Worm (Caenorhabditis elegans) whole organism, L2 larva: ENCODE results near the gene T20B3.1.

Experiments used
- C34F6.9 ChIP-seq: fragments of 150-350 bp; optimal IDR thresholded peaks from 2 replicates; lab custom pipeline; 2014; ENCODE audit warnings: missing biosample characterization, missing genetic modification characterization
- F13H6.1 ChIP-seq: sonication (generic microtip); optimal IDR thresholded peaks from 2 replicates; lab custom pipeline; 2016; ENCODE audit warnings: missing genetic modification characterization, missing compliant biosample characterization
- R02D3.7 ChIP-seq: fragments of 150-350 bp; optimal IDR thresholded peaks from 2 replicates; lab custom pipeline; 2014; ENCODE audit warnings: missing biosample characterization, missing genetic modification characterization
- Y55F3AM.14 ChIP-seq: fragments of 200-800 bp; sonication (Bioruptor generic); optimal IDR thresholded peaks from 2 replicates; lab custom pipeline; 2018; ENCODE audit warnings: mild to moderate bottlenecking, missing genetic modification characterization, missing compliant biosample characterization
- alr-1 ChIP-seq: fragments of 150-350 bp; optimal IDR thresholded peaks from 2 replicates; lab custom pipeline; 2014; ENCODE audit warnings: missing biosample characterization, missing genetic modification characterization
- aly-2 ChIP-seq: fragments of 150-350 bp; optimal IDR thresholded peaks from 2 replicates; lab custom pipeline; 2014; ENCODE audit warnings: missing biosample characterization, missing genetic modification characterization
- ama-1 ChIP-seq: fragments of 150-350 bp; optimal IDR thresholded peaks from 2 replicates; lab custom pipeline; 2018; ENCODE audit warnings: inconsistent platforms
- blmp-1 ChIP-seq: sonication (generic microtip); optimal IDR thresholded peaks from 2 replicates; lab custom pipeline; 2017; ENCODE audit warnings: missing genetic modification characterization, mild to moderate bottlenecking, missing compliant biosample characterization, antibody characterized with exemption, moderate library complexity; ENCODE audit not compliant: insufficient read depth
- crh-2 ChIP-seq: sonication (generic microtip); optimal IDR thresholded peaks from 2 replicates; lab custom pipeline; 2017; ENCODE audit warnings: missing biosample characterization, missing genetic modification characterization
- dmd-4 ChIP-seq: sonication (generic microtip); optimal IDR thresholded peaks from 2 replicates; lab custom pipeline; 2017; ENCODE audit warnings: missing biosample characterization, missing genetic modification characterization
- egl-27 ChIP-seq: sonication (generic microtip); optimal IDR thresholded peaks from 3 replicates; lab custom pipeline; 2017; ENCODE audit warnings: missing biosample characterization, missing genetic modification reagents, missing genetic modification characterization
- elt-1 ChIP-seq: fragments of 150-350 bp; optimal IDR thresholded peaks from 2 replicates; lab custom pipeline; 2014; ENCODE audit warnings: missing biosample characterization, missing genetic modification characterization
- elt-3 ChIP-seq: sonication (generic microtip); optimal IDR thresholded peaks from 2 replicates; lab custom pipeline; 2017; ENCODE audit warnings: missing biosample characterization, missing genetic modification characterization
- fos-1 ChIP-seq: fragments of 150-350 bp; optimal IDR thresholded peaks from 2 replicates; lab custom pipeline; 2014; ENCODE audit warnings: missing biosample characterization, missing genetic modification characterization
- gmeb-1 ChIP-seq: fragments of 150-350 bp; optimal IDR thresholded peaks from 2 replicates; lab custom pipeline; 2014; ENCODE audit warnings: missing biosample characterization, missing genetic modification characterization
- lin-13 ChIP-seq: fragments of 150-350 bp; optimal IDR thresholded peaks from 2 replicates; lab custom pipeline; 2014; ENCODE audit warnings: missing biosample characterization, missing genetic modification reagents, missing genetic modification characterization
- lin-39 ChIP-seq: fragments of 150-350 bp; optimal IDR thresholded peaks from 2 replicates; lab custom pipeline; 2014; ENCODE audit warnings: missing biosample characterization, missing genetic modification reagents, missing genetic modification characterization
- lsy-2 ChIP-seq, 2 experiments: fragments of 150-350 bp in 1 of 2; sonication (generic microtip) in 1 of 2; optimal IDR thresholded peaks; 2 replicates each; lab custom pipeline; 2014 to 2017; ENCODE audit warnings: missing biosample characterization in 2 of 2, missing genetic modification characterization in 2 of 2
- mbf-1 ChIP-seq: sonication (generic microtip); optimal IDR thresholded peaks from 2 replicates; lab custom pipeline; 2017; ENCODE audit warnings: missing biosample characterization, missing genetic modification characterization
- nhr-10 ChIP-seq: sonication (generic microtip); optimal IDR thresholded peaks from 2 replicates; lab custom pipeline; 2017; ENCODE audit warnings: missing biosample characterization, missing genetic modification characterization
- nhr-11 ChIP-seq: fragments of 150-350 bp; optimal IDR thresholded peaks from 2 replicates; lab custom pipeline; 2014; ENCODE audit warnings: missing biosample characterization, missing genetic modification characterization
- nhr-12 ChIP-seq: fragments of 150-350 bp; optimal IDR thresholded peaks from 2 replicates; lab custom pipeline; 2014; ENCODE audit warnings: missing biosample characterization, missing genetic modification characterization
- nhr-129 ChIP-seq: fragments of 150-350 bp; optimal IDR thresholded peaks from 2 replicates; lab custom pipeline; 2014; ENCODE audit warnings: missing biosample characterization, missing genetic modification characterization
- nhr-21 ChIP-seq: fragments of 150-350 bp; optimal IDR thresholded peaks from 2 replicates; lab custom pipeline; 2014; ENCODE audit warnings: missing biosample characterization, missing genetic modification characterization
- nhr-23 ChIP-seq: fragments of 150-350 bp; optimal IDR thresholded peaks from 2 replicates; lab custom pipeline; 2014; ENCODE audit warnings: missing biosample characterization, missing genetic modification reagents, missing genetic modification characterization
- nhr-237 ChIP-seq: fragments of 150-350 bp; optimal IDR thresholded peaks from 2 replicates; lab custom pipeline; 2014; ENCODE audit warnings: missing biosample characterization, missing genetic modification characterization
- nhr-6 ChIP-seq: fragments of 150-350 bp; optimal IDR thresholded peaks from 2 replicates; lab custom pipeline; 2014; ENCODE audit warnings: missing biosample characterization, missing genetic modification characterization
- nhr-77 ChIP-seq: fragments of 150-350 bp; optimal IDR thresholded peaks from 2 replicates; lab custom pipeline; 2014; ENCODE audit warnings: missing biosample characterization, missing genetic modification characterization
- sem-4 ChIP-seq: fragments of 150-350 bp; optimal IDR thresholded peaks from 2 replicates; lab custom pipeline; 2014; ENCODE audit warnings: missing biosample characterization, missing genetic modification reagents, missing genetic modification characterization
- skn-1 ChIP-seq: sonication (generic microtip); optimal IDR thresholded peaks from 2 replicates; lab custom pipeline; 2017; ENCODE audit warnings: missing biosample characterization, missing genetic modification characterization
- sma-3 ChIP-seq: sonication (generic microtip); optimal IDR thresholded peaks from 2 replicates; lab custom pipeline; 2016; ENCODE audit warnings: missing genetic modification reagents, missing genetic modification characterization, missing compliant biosample characterization
- sma-9 ChIP-seq, 2 experiments: fragments of 150-350 bp in 1 of 2; sonication (generic microtip) in 1 of 2; optimal IDR thresholded peaks; 2 replicates each; lab custom pipeline; 2014 to 2016; ENCODE audit warnings: missing genetic modification characterization in 2 of 2, mild to moderate bottlenecking in 1 of 2, missing biosample characterization in 1 of 2, missing compliant biosample characterization in 1 of 2, missing genetic modification reagents in 1 of 2, moderate library complexity in 1 of 2
- unc-39 ChIP-seq: fragments of 150-350 bp; optimal IDR thresholded peaks from 2 replicates; lab custom pipeline; 2014; ENCODE audit warnings: missing biosample characterization, missing genetic modification characterization
- unc-55 ChIP-seq: fragments of 150-350 bp; sonication (generic microtip); optimal IDR thresholded peaks from 3 replicates; lab custom pipeline; 2014; ENCODE audit warnings: missing biosample characterization, missing genetic modification reagents, missing genetic modification characterization
- unc-62 ChIP-seq: fragments of 150-350 bp; optimal IDR thresholded peaks from 2 replicates; lab custom pipeline; 2014; ENCODE audit warnings: missing biosample characterization, missing genetic modification reagents, missing genetic modification characterization
- zag-1 ChIP-seq: fragments of 150-350 bp; optimal IDR thresholded peaks from 2 replicates; lab custom pipeline; 2014; ENCODE audit warnings: missing biosample characterization, missing genetic modification characterization
- ztf-1 ChIP-seq: fragments of 200-800 bp; sonication (Bioruptor generic); conservative IDR thresholded peaks from 2 replicates; pipeline ENCODE4 v1.3.6; 2022; ENCODE audit warnings: missing genetic modification characterization, missing compliant biosample characterization
- ztf-11 ChIP-seq: sonication (generic microtip); optimal IDR thresholded peaks from 2 replicates; lab custom pipeline; 2017; ENCODE audit warnings: missing biosample characterization, missing genetic modification characterization
- ztf-4 ChIP-seq: fragments of 150-350 bp; optimal IDR thresholded peaks from 2 replicates; lab custom pipeline; 2014; ENCODE audit warnings: missing biosample characterization, missing genetic modification characterization

The T20B3.1 gene

DNA sequence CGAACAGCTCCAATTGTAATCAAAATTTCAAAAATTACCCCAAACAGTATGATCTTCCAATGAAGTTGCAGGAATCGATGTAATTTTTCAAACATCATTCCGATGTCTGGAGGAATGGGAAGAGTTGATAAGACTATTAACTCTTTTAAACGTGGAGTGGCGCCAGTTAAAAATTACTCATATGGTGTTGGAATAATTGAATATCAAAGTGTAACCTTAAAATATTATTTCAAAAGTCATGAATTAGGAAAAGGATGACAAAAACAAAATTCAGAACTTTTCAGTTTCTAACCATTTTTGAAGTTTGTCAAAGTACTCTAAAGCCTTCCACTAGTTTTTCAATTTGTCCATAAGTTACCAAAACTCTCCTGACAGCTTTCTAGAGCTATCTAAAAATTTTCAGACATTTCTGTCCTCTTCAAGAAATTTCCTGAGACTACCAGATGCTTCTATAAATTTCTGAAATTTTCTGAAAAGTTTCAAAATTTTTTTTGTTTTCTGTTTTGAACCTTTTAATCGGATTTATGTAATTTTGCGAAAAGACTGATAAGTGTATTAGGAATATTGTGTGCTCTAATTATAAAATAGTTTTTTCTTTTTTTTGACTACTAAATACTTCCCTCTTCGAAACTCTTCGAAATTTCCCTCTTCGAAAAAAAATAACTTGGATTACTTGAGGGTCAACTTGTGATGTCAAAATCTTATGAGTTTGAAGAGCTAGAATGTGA is 38.8 kb downstream of the T20B3.1 start, which contains the start of the genes clec-35 and clec-27:
TSS of gene clec-35 (minus strand) at position 101 of the 728 bp plus-strand sequence.
TSS of gene clec-27 (plus strand) at position 678 of the 728 bp plus-strand sequence.
- TF ChIP-seq nhr-129 (tag; lab: Kevin White, UChicago) (no peak), nhr-10 (tag; lab: Kevin White, UChicago) (no peak), sma-3 (GFP tag; lab: Kevin White, UChicago) (no peak), R02D3.7 (tag; lab: Kevin White, UChicago) (no peak)

DNA sequence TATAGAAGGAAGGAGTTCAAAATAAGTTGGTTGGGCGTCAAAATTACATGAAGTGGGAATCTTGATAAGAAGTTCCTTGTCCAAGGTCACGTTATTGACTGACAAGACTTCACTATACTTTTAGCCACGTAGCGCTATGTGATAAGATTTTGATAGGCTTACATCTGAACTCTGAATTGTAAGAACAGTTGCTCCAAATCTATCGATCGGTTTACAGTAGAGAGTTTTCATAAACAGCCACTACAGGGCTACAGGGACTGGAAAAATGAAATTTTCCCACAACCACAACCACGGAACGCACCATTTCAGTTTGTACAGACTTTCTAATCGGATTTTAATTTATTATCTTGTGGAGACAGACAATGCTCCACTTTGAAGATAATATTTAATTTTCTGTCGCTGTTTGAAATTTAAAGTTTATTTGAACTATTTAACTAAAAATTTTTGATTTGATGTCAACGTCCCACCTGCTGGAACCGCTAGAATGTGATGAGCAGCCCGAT is 42.7 kb downstream of the T20B3.1 start, which contains the start of the genes clec-31 and clec-22:
TSS of gene clec-31 (minus strand) at position 101 of the 503 bp plus-strand sequence.
TSS of gene clec-22 (plus strand) at position 453 of the 503 bp plus-strand sequence.
- no peak for TF ChIP-seq unc-55 (GFP tag; lab: Kevin White, UChicago)
- TF ChIP-seq mbf-1, result no peak
- no peak for TF ChIP-seq F13H6.1 (tag; lab: Kevin White, UChicago)
- no peak for TF ChIP-seq ztf-1 (GFP tag; lab: Robert Waterston, UW)
- no peak for TF ChIP-seq Y55F3AM.14 (GFP tag; lab: Kevin White, UChicago)
- TF ChIP-seq lin-39, result no peak
- TF ChIP-seq nhr-12, result no peak
- TF ChIP-seq crh-2 (tag; lab: Kevin White, UChicago), result no peak
- no peak for TF ChIP-seq fos-1
- no peak for TF ChIP-seq lin-13 (GFP tag; lab: Kevin White, UChicago)
- no peak for TF ChIP-seq nhr-6
- no peak for TF ChIP-seq nhr-237
- TF ChIP-seq alr-1 (tag; lab: Kevin White, UChicago), result no peak
- TF ChIP-seq elt-1 (tag; lab: Kevin White, UChicago), result no peak
- TF ChIP-seq elt-3 (tag; lab: Kevin White, UChicago), result no peak
- TF ChIP-seq nhr-23 (tag; lab: Kevin White, UChicago), result no peak
- TF ChIP-seq sma-9 (GFP tag; optimal IDR thresholded peaks at IDR 0.05; lab: Kevin White, UChicago), result no peak
- no peak for TF ChIP-seq sma-9 (tag; optimal IDR thresholded peaks at IDR 0.05; lab: Kevin White, UChicago)
- no peak for TF ChIP-seq nhr-21
- no peak for TF ChIP-seq R02D3.7 (tag; lab: Kevin White, UChicago)

DNA sequence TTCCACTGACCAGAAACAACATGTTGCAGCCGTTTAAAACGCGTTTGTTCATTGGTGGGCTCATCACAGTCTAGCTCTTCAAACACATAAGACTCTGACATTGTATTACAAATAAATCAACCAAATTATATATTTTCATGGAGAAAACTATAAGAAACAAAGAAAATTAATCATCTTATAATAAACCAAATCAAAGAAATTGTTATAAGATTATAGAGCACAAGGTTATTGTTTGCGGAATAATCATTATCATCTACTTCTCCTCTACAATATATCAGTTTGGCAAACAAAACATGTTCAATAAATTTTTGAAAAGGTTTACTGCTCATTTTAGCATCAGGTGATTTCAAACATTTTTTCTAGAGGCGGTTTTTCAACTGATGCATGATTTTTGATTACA is 46.4 kb downstream of the T20B3.1 start, which contains the start of the genes clec-32 and clec-24:
TSS of gene clec-32 (minus strand) at position 101 of the 400 bp plus-strand sequence.
TSS of gene clec-24 (plus strand) at position 294 of the 400 bp plus-strand sequence.
- TF ChIP-seq lsy-2 (tag; optimal IDR thresholded peaks at IDR 0.05; lab: Kevin White, UChicago) (no peak), ztf-1 (GFP tag; lab: Robert Waterston, UW) (no peak), nhr-237 (no peak), lin-13 (GFP tag; lab: Kevin White, UChicago) (no peak), egl-27 (tag; lab: Kevin White, UChicago) (no peak), ztf-11 (no peak), ztf-4 (tag; lab: Kevin White, UChicago) (no peak), skn-1 (tag; lab: Kevin White, UChicago) (no peak), sem-4 (tag; lab: Kevin White, UChicago) (no peak), blmp-1 (tag; lab: Kevin White, UChicago) (no peak), dmd-4 (tag; lab: Kevin White, UChicago) (no peak), C34F6.9 (no peak), zag-1 (no peak), unc-39 (tag; lab: Kevin White, UChicago) (no peak), aly-2 (tag; lab: Kevin White, UChicago) (no peak), nhr-11 (tag; lab: Kevin White, UChicago) (no peak)
- TF ChIP-seq, all 48 proteins: peak for 0

DNA sequence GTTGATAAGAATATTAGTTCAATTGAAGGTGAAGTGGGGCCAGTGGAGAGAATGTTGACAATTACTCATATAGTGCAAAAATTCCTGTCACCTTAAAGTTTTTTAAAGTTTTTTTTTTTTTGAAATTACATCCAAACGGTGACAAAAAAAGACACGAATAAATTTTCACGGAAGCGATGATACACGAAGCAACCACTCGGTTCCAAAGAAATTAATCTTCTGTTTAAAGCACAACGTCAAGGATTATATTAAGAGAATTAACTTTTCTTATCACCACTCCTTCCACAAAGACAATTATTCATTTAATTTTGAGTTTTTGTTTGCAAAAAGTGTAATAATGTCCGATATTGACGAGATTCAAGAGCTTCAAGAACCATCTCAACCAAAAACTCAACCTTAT is 50.0 kb downstream of the T20B3.1 start, which contains the start of gene clec-28:
TSS of gene clec-28 (plus strand) at position 301 of the 400 bp plus-strand sequence.
- TF ChIP-seq blmp-1 (tag; lab: Kevin White, UChicago) (no peak), nhr-77 (no peak), gmeb-1 (tag; lab: Kevin White, UChicago) (no peak), sem-4 (tag; lab: Kevin White, UChicago) (no peak), dmd-4 (tag; lab: Kevin White, UChicago) (no peak), lsy-2 (tag; optimal IDR thresholded peaks at IDR 0.05; lab: Kevin White, UChicago) (no peak), nhr-23 (tag; lab: Kevin White, UChicago) (no peak), lin-13 (GFP tag; lab: Kevin White, UChicago) (no peak), egl-27 (tag; lab: Kevin White, UChicago) (no peak), nhr-237 (no peak), crh-2 (tag; lab: Kevin White, UChicago) (no peak), ama-1 (no peak), alr-1 (tag; lab: Kevin White, UChicago) (no peak), lin-39 (no peak), nhr-129 (tag; lab: Kevin White, UChicago) (no peak), ztf-4 (tag; lab: Kevin White, UChicago) (no peak), unc-62 (GFP tag; lab: Kevin White, UChicago) (no peak), C34F6.9 (no peak)
